Worm (Caenorhabditis elegans) whole organism, L4 larva: Measurements from ENCODE around the gene F17A2.16.

Source experiments
- F10B5.3 ChIP-seq: sonication (generic microtip); optimal IDR thresholded peaks from 2 replicates; lab custom pipeline; 2016; ENCODE audit warnings: mild to moderate bottlenecking, missing genetic modification characterization, missing compliant biosample characterization
- R02D3.7 ChIP-seq: fragments of 150-350 bp; sonication (generic microtip); optimal IDR thresholded peaks from 3 replicates; lab custom pipeline; 2014; ENCODE audit warnings: missing biosample characterization, missing genetic modification characterization
- ceh-44 ChIP-seq: fragments of 200-800 bp; sonication (Bioruptor generic); IDR thresholded peaks from 2 replicates; pipeline ENCODE4 v1.3.6; 2022; ENCODE audit warnings: missing genetic modification reagents, missing genetic modification characterization, missing compliant biosample characterization
- ceh-82 ChIP-seq: sonication (generic microtip); optimal IDR thresholded peaks from 2 replicates; lab custom pipeline; 2017; ENCODE audit warnings: missing biosample characterization, missing genetic modification characterization
- lsy-2 ChIP-seq, 2 experiments: fragments of 150-350 bp in 1 of 2; sonication (generic microtip) in 1 of 2; optimal IDR thresholded peaks; 2 replicates each; lab custom pipeline; 2014 to 2017; ENCODE audit warnings: missing biosample characterization in 2 of 2, missing genetic modification characterization in 2 of 2
- madf-9 ChIP-seq: fragments of 200-800 bp; sonication (Bioruptor generic); conservative IDR thresholded peaks from 2 replicates; pipeline ENCODE4 v1.3.6; 2022; ENCODE audit warnings: missing genetic modification reagents, missing genetic modification characterization, missing compliant biosample characterization
- mxl-2 ChIP-seq: fragments of 200-800 bp; sonication (Bioruptor generic); conservative IDR thresholded peaks from 2 replicates; pipeline ENCODE4 v1.3.6; 2022; ENCODE audit warnings: missing genetic modification reagents, missing genetic modification characterization, missing compliant biosample characterization
- nhr-10 ChIP-seq: fragments of 150-350 bp; optimal IDR thresholded peaks from 2 replicates; lab custom pipeline; 2014; ENCODE audit warnings: missing biosample characterization, missing genetic modification characterization
- nhr-11 ChIP-seq: fragments of 150-350 bp; optimal IDR thresholded peaks from 2 replicates; lab custom pipeline; 2014; ENCODE audit warnings: missing biosample characterization, missing genetic modification characterization
- nhr-25 ChIP-seq: sonication (generic microtip); optimal IDR thresholded peaks from 2 replicates; lab custom pipeline; 2017; ENCODE audit warnings: missing genetic modification characterization, mild to moderate bottlenecking, missing compliant biosample characterization, antibody characterized with exemption, moderate library complexity, borderline replicate concordance; ENCODE audit not compliant: insufficient read depth
- nhr-42 ChIP-seq: fragments of 200-800 bp; sonication (Bioruptor generic); IDR thresholded peaks from 2 replicates; pipeline ENCODE4 v1.3.6; 2022; ENCODE audit warnings: missing genetic modification characterization, missing compliant biosample characterization
- nhr-76 ChIP-seq: fragments of 150-350 bp; optimal IDR thresholded peaks from 2 replicates; lab custom pipeline; 2014; ENCODE audit warnings: missing biosample characterization, missing genetic modification characterization
- pha-4 ChIP-seq, 2 experiments: fragments of 150-350 bp in 1 of 2; fragments of 200-800 bp in 1 of 2; sonication (Bioruptor generic) in 1 of 2; IDR thresholded peaks in 1 of 2; optimal IDR thresholded peaks in 1 of 2; 2 replicates each; pipeline versions ENCODE4 v1.3.6 to Lab custom; 2014 to 2022; ENCODE audit warnings: missing genetic modification characterization in 2 of 2, missing genetic modification reagents in 2 of 2, missing biosample characterization in 1 of 2, missing compliant biosample characterization in 1 of 2
- zag-1 ChIP-seq: fragments of 150-350 bp; optimal IDR thresholded peaks from 2 replicates; lab custom pipeline; 2014; ENCODE audit warnings: missing biosample characterization, missing genetic modification characterization

DNA sequence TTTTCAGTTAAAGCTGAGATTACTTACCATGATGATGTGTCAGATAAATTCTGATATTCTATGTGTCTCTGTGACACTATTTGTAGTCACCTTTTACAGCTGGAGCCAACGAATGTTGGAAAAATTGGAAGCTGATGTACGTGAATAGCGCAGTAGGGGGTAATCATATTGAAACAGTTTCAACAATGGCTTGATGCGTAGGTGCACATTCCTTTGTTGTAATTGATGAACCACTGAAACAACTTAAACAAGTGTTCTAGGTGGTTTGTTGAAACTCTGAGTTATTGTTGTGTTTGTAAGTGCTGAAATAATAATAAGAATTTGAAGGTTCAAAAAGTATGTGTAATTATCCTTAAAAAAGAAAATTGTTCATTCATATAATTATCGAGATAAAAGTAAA lies 48.3 kb downstream of the F17A2.16 start, which contains the start of gene nspc-12:
- TF ChIP-seq F10B5.3 (no peak), nhr-25 (tag; lab: Kevin White, UChicago) (no peak), ceh-44 (GFP tag; lab: Robert Waterston, UW) (no peak), zag-1 (tag; lab: Kevin White, UChicago) (no peak), mxl-2 (no peak), pha-4 (GFP tag; IDR thresholded peaks at IDR 0.05; lab: Robert Waterston, UW) (no peak), pha-4 (tag; optimal IDR thresholded peaks at IDR 0.05; lab: Kevin White, UChicago) (no peak), lsy-2 (tag; optimal IDR thresholded peaks at IDR 0.05; lab: Kevin White, UChicago) (no peak), nhr-42 (GFP tag; lab: Robert Waterston, UW) (no peak), nhr-11 (tag; lab: Kevin White, UChicago) (no peak), R02D3.7 (tag; lab: Kevin White, UChicago) (no peak), madf-9 (GFP tag; lab: Robert Waterston, UW) (no peak), nhr-76 (tag; lab: Kevin White, UChicago) (no peak), ceh-82 (tag; lab: Kevin White, UChicago) (no peak), nhr-10 (tag; lab: Kevin White, UChicago) (no peak)
